Worm (Caenorhabditis elegans): ENCODE data around the gene F42F12.14.

The F42F12.14 gene

DNA sequence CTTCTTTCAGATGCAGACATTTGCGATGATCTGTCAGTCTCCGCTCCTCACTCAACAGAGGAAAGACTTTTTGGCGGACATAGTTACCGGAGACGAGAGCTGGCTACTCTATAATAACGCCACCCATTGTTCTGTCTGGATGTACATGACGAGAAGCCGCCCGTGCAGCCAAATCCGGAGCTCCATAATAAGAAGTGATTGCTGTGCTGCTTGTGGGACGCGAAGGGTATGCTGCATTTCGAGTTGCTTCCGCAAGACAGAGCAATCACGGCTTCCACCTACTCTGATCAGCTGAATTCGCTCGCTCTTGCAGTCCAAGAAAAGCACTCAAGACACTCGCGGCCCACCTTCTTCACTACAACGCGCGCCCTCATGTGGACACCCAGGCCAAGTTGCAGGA, 34.6 kb upstream of the F42F12.14 start:
- TF ChIP-seq F16B12.6 (tag; optimal IDR thresholded peaks at IDR 0.05) (no peak), hlh-17 (GFP tag; optimal IDR thresholded peaks at IDR 0.05; ENCODE audit: borderline replicate concordance) (no peak), tbx-2 (tag; optimal IDR thresholded peaks at IDR 0.05) (no peak), mdl-1 (tag; optimal IDR thresholded peaks at IDR 0.05) (no peak), ces-1 (GFP tag; optimal IDR thresholded peaks at IDR 0.05) (no peak), isw-1 (GFP tag; IDR thresholded peaks at IDR 0.05) (no peak)

DNA sequence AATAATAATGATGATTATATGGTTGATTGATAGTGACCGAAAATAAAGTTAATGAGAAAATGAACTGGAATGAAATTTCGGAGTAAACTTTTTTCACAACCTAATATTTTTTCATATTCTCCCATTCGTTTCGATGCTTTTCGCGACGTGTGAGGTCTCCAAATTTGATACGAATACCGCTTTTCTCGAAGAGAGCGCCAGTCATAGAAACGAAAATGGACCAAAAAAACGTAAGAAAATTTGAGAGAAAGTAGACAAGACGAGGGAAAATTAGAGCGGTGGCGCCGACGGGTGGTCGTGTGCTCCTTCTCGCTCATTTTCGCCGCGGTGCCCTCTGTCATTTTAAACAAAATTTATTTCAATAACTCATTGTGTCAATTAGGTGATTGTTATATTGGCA, 34.0 kb upstream of the F42F12.14 start:
- peak; percentile 5 for TF ChIP-seq elt-2 (tag; optimal IDR thresholded peaks at IDR 0.05)
- no peak for TF ChIP-seq zip-4 (GFP tag; optimal IDR thresholded peaks at IDR 0.05)
- no peak for TF ChIP-seq sup-37 (GFP tag; optimal IDR thresholded peaks at IDR 0.05)

ce11 chrX:12315268-12315667, 33.2 kb upstream of the F42F12.14 start, which contains the start of gene xtr-2:
xtr-2 (plus strand) TSS chrX:12315568.
- TF ChIP-seq aly-2 (tag; optimal IDR thresholded peaks at IDR 0.05) (no peak), lin-13 (GFP tag; optimal IDR thresholded peaks at IDR 0.05) (no peak), zip-4 (GFP tag; optimal IDR thresholded peaks at IDR 0.05) (no peak), nhr-84 (tag; optimal IDR thresholded peaks at IDR 0.05) (no peak), sup-37 (GFP tag; optimal IDR thresholded peaks at IDR 0.05) (no peak), unc-86 (tag; optimal IDR thresholded peaks at IDR 0.05) (no peak), unc-98 (GFP tag; IDR thresholded peaks at IDR 0.05) (no peak), tlp-1 (tag; optimal IDR thresholded peaks at IDR 0.05) (no peak)

DNA sequence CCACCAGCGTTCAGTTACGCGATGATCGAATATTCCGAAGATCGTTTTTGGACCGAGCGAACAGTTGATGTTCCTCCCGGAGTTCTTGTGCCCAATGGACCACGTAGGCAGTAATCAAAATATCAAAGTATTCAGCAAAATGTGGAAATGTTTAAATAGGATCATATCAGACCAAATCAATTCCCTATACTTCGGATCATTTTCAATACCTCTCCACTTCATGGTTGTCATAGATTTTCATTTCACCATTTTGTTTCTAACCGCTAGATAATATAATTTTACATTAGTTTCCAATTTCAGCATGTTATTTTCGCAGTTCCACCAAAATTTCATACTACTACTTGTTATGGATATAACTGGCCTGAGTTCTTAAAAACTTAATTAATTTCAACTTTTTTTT, 30.9 kb upstream of the F42F12.14 start:
- TF ChIP-seq lin-39 (tag; optimal IDR thresholded peaks at IDR 0.05) (no peak), pag-3 (tag; optimal IDR thresholded peaks at IDR 0.05; ENCODE audit: borderline replicate concordance, insufficient read depth) (no peak), jun-1 (tag; optimal IDR thresholded peaks at IDR 0.05) (no peak), nhr-12 (tag; optimal IDR thresholded peaks at IDR 0.05) (no peak), tlp-1 (tag; optimal IDR thresholded peaks at IDR 0.05) (no peak), xbp-1 (tag; optimal IDR thresholded peaks at IDR 0.05) (no peak), unc-130 (tag; optimal IDR thresholded peaks at IDR 0.05) (no peak), sox-4 (tag; optimal IDR thresholded peaks at IDR 0.05) (no peak), C34B4.2 (tag; optimal IDR thresholded peaks at IDR 0.05) (no peak), C16A3.4 (tag; optimal IDR thresholded peaks at IDR 0.05) (no peak), ztf-11 (tag; optimal IDR thresholded peaks at IDR 0.05) (no peak), elt-3 (tag; optimal IDR thresholded peaks at IDR 0.05) (no peak), tbx-2 (tag; optimal IDR thresholded peaks at IDR 0.05) (no peak), lin-14 (GFP tag; optimal IDR thresholded peaks at IDR 0.05) (no peak), nhr-90 (tag; optimal IDR thresholded peaks at IDR 0.05; ENCODE audit: poor library complexity) (no peak)

ce11 chrX:12320737-12321136, 27.7 kb upstream of the F42F12.14 start, which contains the start of gene ceh-40:
ceh-40 (minus strand) TSS chrX:12320777.
- TF ChIP-seq nhr-11 (tag; optimal IDR thresholded peaks at IDR 0.05): no peak
- TF ChIP-seq rnt-1 (tag; optimal IDR thresholded peaks at IDR 0.05): no peak
- no peak for TF ChIP-seq ztf-4 (tag; optimal IDR thresholded peaks at IDR 0.05)
- TF ChIP-seq unc-62 (GFP tag; optimal IDR thresholded peaks at IDR 0.05): no peak

DNA sequence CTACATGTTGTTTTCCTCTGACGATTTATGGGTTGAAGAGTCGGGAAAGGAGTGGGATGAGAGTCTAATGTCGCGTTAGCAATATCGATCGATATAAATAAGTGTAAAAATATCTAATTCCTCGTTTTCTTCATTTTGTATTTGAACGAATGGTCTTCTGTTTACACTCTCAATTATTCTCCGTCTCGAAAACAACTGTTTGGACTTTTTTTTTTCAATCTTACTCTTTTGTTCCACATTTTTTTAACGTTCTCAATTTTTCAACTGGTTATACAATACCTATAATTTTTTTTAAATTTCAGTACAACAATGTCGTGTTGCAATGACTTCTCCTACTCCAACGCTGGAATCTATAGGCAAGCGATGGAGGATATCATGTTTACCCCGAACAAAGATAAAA, 27.1 kb upstream of the F42F12.14 start, which contains the start of gene F17A2.13:
F17A2.13 (plus strand) TSS at position 301 of the 400 bp plus-strand sequence.
- TF ChIP-seq unc-98 (GFP tag; IDR thresholded peaks at IDR 0.05) (no peak), nhr-77 (tag; optimal IDR thresholded peaks at IDR 0.05) (no peak), skn-1 (tag; optimal IDR thresholded peaks at IDR 0.05) (no peak), rnt-1 (tag; optimal IDR thresholded peaks at IDR 0.05) (no peak), lin-13 (GFP tag; optimal IDR thresholded peaks at IDR 0.05) (no peak), blmp-1 (tag; optimal IDR thresholded peaks at IDR 0.05) (no peak), efl-1 (optimal IDR thresholded peaks at IDR 0.05) (no peak), efl-1 (GFP tag; optimal IDR thresholded peaks at IDR 0.05 in 1 of 2) (no peak), sox-4 (tag; optimal IDR thresholded peaks at IDR 0.05) (no peak), nhr-76 (tag; optimal IDR thresholded peaks at IDR 0.05) (no peak), sptf-1 (tag; optimal IDR thresholded peaks at IDR 0.05) (no peak), grh-1 (GFP tag; IDR thresholded peaks at IDR 0.05) (no peak), jun-1 (tag; optimal IDR thresholded peaks at IDR 0.05) (no peak), lin-39 (tag; optimal IDR thresholded peaks at IDR 0.05) (no peak), ama-1 (optimal IDR thresholded peaks at IDR 0.05) (no peak), vab-15 (tag; optimal IDR thresholded peaks at IDR 0.05) (no peak), xbp-1 (tag; optimal IDR thresholded peaks at IDR 0.05) (no peak), ztf-4 (tag; optimal IDR thresholded peaks at IDR 0.05) (no peak), nhr-47 (tag; optimal IDR thresholded peaks at IDR 0.05) (no peak), elt-2 (tag; optimal IDR thresholded peaks at IDR 0.05) (no peak), ceh-82 (tag; optimal IDR thresholded peaks at IDR 0.05) (no peak)

Measured in whole organism, L1 larva.